Worm (Caenorhabditis elegans) whole organism, L1 larva: ENCODE measurements around the gene srt-44.

Source experiments
- ceh-90 ChIP-seq: sonication (generic microtip); optimal IDR thresholded peaks from 2 replicates; lab custom pipeline; 2016; ENCODE audit warnings: missing genetic modification characterization, missing compliant biosample characterization
- fkh-10 ChIP-seq: sonication (generic microtip); optimal IDR thresholded peaks from 2 replicates; lab custom pipeline; 2017; ENCODE audit warnings: missing biosample characterization, missing genetic modification reagents, missing genetic modification characterization
- isw-1 ChIP-seq: fragments of 200-800 bp; sonication (Bioruptor generic); IDR thresholded peaks from 2 replicates; pipeline ENCODE4 v1.3.6; 2022; ENCODE audit warnings: missing genetic modification characterization, missing compliant biosample characterization
- jun-1 ChIP-seq: fragments of 150-350 bp; optimal IDR thresholded peaks from 2 replicates; lab custom pipeline; 2014; ENCODE audit warnings: missing biosample characterization, missing genetic modification reagents, missing genetic modification characterization
- lin-39 ChIP-seq: fragments of 150-350 bp; optimal IDR thresholded peaks from 2 replicates; lab custom pipeline; 2014; ENCODE audit warnings: missing biosample characterization, missing genetic modification reagents, missing genetic modification characterization
- lsy-2 ChIP-seq, 2 experiments: fragments of 150-350 bp; optimal IDR thresholded peaks; 2 replicates each; lab custom pipeline; 2014; ENCODE audit warnings: missing biosample characterization in 2 of 2, missing genetic modification characterization in 2 of 2
- mab-9 ChIP-seq: fragments of 200-800 bp; sonication (Bioruptor generic); IDR thresholded peaks from 2 replicates; pipeline ENCODE4 v1.3.6; 2022; ENCODE audit warnings: missing genetic modification reagents, missing genetic modification characterization, missing compliant biosample characterization
- skn-1 ChIP-seq: fragments of 150-350 bp; optimal IDR thresholded peaks from 2 replicates; lab custom pipeline; 2014; ENCODE audit warnings: missing biosample characterization, missing genetic modification characterization
- snpc-4 ChIP-seq: fragments of 150-350 bp; optimal IDR thresholded peaks from 2 replicates; lab custom pipeline; 2014; ENCODE audit warnings: missing biosample characterization, missing genetic modification characterization
- unc-130 ChIP-seq: fragments of 150-350 bp; optimal IDR thresholded peaks from 2 replicates; lab custom pipeline; 2017; ENCODE audit warnings: missing biosample characterization, missing genetic modification characterization, inconsistent platforms
- zag-1 ChIP-seq: fragments of 150-350 bp; optimal IDR thresholded peaks from 2 replicates; lab custom pipeline; 2014; ENCODE audit warnings: missing biosample characterization, missing genetic modification characterization

DNA sequence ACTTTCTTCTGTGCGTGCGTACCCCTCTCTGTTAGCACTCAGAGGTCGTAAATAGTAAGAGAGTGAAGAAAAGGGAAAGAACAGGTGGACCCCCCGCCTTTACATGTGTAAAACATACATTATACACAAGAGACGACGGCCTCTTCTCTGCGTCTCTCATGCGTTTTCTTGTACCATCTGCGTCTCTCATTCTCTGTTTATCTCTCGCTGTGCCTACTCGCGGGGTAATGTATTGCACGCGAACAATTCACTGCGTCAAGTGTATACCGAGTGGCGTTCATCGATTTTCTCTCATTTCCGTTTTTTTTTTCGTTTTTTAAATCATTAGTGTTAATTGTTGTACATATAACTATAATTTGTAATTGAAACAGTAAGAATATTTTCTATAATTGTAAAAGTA, 3.8 kb downstream of the srt-44 start:
- no peak for TF ChIP-seq lin-39 (tag; lab: Kevin White, UChicago)
- no peak for TF ChIP-seq zag-1 (tag; lab: Kevin White, UChicago)
- TF ChIP-seq jun-1, result no peak
- no peak for TF ChIP-seq snpc-4
- no peak for TF ChIP-seq ceh-90 (tag; lab: Kevin White, UChicago)
- no peak for TF ChIP-seq lsy-2 (tag; optimal IDR thresholded peaks at IDR 0.05; lab: Kevin White, UChicago)
- no peak for TF ChIP-seq fkh-10 (GFP tag; lab: Kevin White, UChicago)
- no peak for TF ChIP-seq unc-130 (tag; lab: Kevin White, UChicago)
- no peak for TF ChIP-seq skn-1 (tag; lab: Kevin White, UChicago)
- no peak for TF ChIP-seq isw-1
- no peak for TF ChIP-seq mab-9 (GFP tag; lab: Robert Waterston, UW)
